Fruit fly (Drosophila melanogaster): ENCODE data around the gene tal-2A.

Gene tal-2A

DNA sequence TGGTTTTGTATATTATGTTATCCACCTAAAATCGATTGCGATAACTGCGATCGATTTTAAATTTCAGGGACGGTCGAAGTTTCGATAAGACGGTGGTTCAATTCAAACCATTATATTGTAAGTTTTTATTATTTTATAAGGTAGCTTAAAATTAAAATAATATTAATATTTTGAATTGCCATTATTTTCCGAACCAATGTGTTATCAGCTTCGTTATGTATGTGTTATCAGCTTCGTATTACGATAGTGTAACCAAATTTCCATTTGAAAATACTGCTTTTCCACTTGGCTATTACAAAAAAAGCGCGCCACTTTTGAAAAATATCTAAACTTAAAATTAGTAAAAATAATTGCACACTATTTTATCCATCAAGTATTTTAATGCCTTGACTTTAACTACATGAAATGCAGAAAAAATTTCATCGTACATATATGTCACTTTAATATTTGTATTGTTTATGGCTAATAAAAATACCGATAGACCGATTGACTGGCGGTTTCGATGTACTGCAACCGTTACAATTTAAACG lies 27.0 kb downstream of the tal-2A start, which contains the start of gene CG31495:
Gene CG31495, minus strand, starts transcription at position 52 of the 530 bp plus-strand sequence.
- no peak for TF ChIP-seq achi (GFP tag; optimal IDR thresholded peaks at IDR 0.05)
- no peak for TF ChIP-seq Met (GFP tag; optimal IDR thresholded peaks at IDR 0.05)
- TF ChIP-seq Blimp-1 (GFP tag; optimal IDR thresholded peaks at IDR 0.05), result no peak
- TF ChIP-seq Sox14 (GFP tag; optimal IDR thresholded peaks at IDR 0.05), result peak; percentile 19
- TF ChIP-seq dac (GFP tag; optimal IDR thresholded peaks at IDR 0.05), result no peak
- peak; percentile 47 for TF ChIP-seq svp (GFP tag)
- TF ChIP-seq CG11902 (GFP tag; optimal IDR thresholded peaks at IDR 0.05), result no peak
- no peak for TF ChIP-seq CG32006 (GFP tag; optimal IDR thresholded peaks at IDR 0.05)
- peak; percentile 9 for TF ChIP-seq lz (GFP tag; optimal IDR thresholded peaks at IDR 0.05)
- no peak for TF ChIP-seq CG6792 (GFP tag; optimal IDR thresholded peaks at IDR 0.05)
- no peak for TF ChIP-seq Gug (GFP tag; IDR thresholded peaks at IDR 0.05)
- no peak for TF ChIP-seq CG6808 (GFP tag; optimal IDR thresholded peaks at IDR 0.05)
- no peak for TF ChIP-seq OdsH (GFP tag; optimal IDR thresholded peaks at IDR 0.05)
- no peak for TF ChIP-seq Ets96B (tag; optimal IDR thresholded peaks at IDR 0.05)
- TF ChIP-seq esn (GFP tag; optimal IDR thresholded peaks at IDR 0.05), result no peak
- peak; percentile 36 for TF ChIP-seq Hr39 (GFP tag; optimal IDR thresholded peaks at IDR 0.05)
- no peak for TF ChIP-seq CG11294 (GFP tag; IDR thresholded peaks at IDR 0.05)
- TF ChIP-seq Sox102F (GFP tag; optimal IDR thresholded peaks at IDR 0.05), result peak; percentile 16
- no peak for TF ChIP-seq CG9139 (GFP tag; optimal IDR thresholded peaks at IDR 0.05)
- TF ChIP-seq eg (GFP tag; IDR thresholded peaks at IDR 0.05), result no peak
- TF ChIP-seq CG16779 (tag; optimal IDR thresholded peaks at IDR 0.05), result no peak
- TF ChIP-seq ss (GFP tag; optimal IDR thresholded peaks at IDR 0.05), result no peak
- TF ChIP-seq CG7368 (GFP tag; optimal IDR thresholded peaks at IDR 0.05), result no peak
- TF ChIP-seq Eip78C (GFP tag), result peak; percentile 39
- no peak for TF ChIP-seq CG15336 (GFP tag; IDR thresholded peaks at IDR 0.05)
- TF ChIP-seq CG1621 (tag; optimal IDR thresholded peaks at IDR 0.05), result no peak
- no peak for TF ChIP-seq Eip75B (GFP tag; optimal IDR thresholded peaks at IDR 0.05)
- no peak for TF ChIP-seq fkh (GFP tag; optimal IDR thresholded peaks at IDR 0.05)
- no peak for TF ChIP-seq CG8319 (GFP tag; optimal IDR thresholded peaks at IDR 0.05)
- no peak for TF ChIP-seq CG10669 (GFP tag; optimal IDR thresholded peaks at IDR 0.05)
- no peak for TF ChIP-seq CG11762 (GFP tag; optimal IDR thresholded peaks at IDR 0.05; ENCODE audit: insufficient read depth)
- no peak for TF ChIP-seq CG8119 (GFP tag; IDR thresholded peaks at IDR 0.05)
- peak; percentile 11 for TF ChIP-seq cyc (GFP tag; optimal IDR thresholded peaks at IDR 0.05)
- TF ChIP-seq salr (GFP tag; optimal IDR thresholded peaks at IDR 0.05), result no peak
- no peak for TF ChIP-seq fd85E (GFP tag; optimal IDR thresholded peaks at IDR 0.05)
- peak; percentile 2 for TF ChIP-seq CG3919 (GFP tag; optimal IDR thresholded peaks at IDR 0.05)
- TF ChIP-seq pdm3 (GFP tag; optimal IDR thresholded peaks at IDR 0.05), result peak; percentile 30
- peak; percentile 38 for TF ChIP-seq Smox (GFP tag; optimal IDR thresholded peaks at IDR 0.05)
- no peak for TF ChIP-seq CG3032 (tag; optimal IDR thresholded peaks at IDR 0.05)
- peak; percentile 21 for TF ChIP-seq Hr4 (GFP tag; optimal IDR thresholded peaks at IDR 0.05)
- TF ChIP-seq fd59A (GFP tag; optimal IDR thresholded peaks at IDR 0.05), result no peak
- TF ChIP-seq Lpt (GFP tag; optimal IDR thresholded peaks at IDR 0.05), result no peak
- no peak for TF ChIP-seq Sox15 (GFP tag; optimal IDR thresholded peaks at IDR 0.05)
- TF ChIP-seq net (GFP tag; optimal IDR thresholded peaks at IDR 0.05), result no peak
- no peak for TF ChIP-seq CG34406 (GFP tag; optimal IDR thresholded peaks at IDR 0.05)
- TF ChIP-seq CG6854 (GFP tag; optimal IDR thresholded peaks at IDR 0.05), result no peak
- no peak for TF ChIP-seq Hr38 (GFP tag; optimal IDR thresholded peaks at IDR 0.05)
- TF ChIP-seq Eip93F (GFP tag; optimal IDR thresholded peaks at IDR 0.05), result no peak
- peak; percentile 26 for TF ChIP-seq acj6 (GFP tag; optimal IDR thresholded peaks at IDR 0.05)
- TF ChIP-seq vri (GFP tag; optimal IDR thresholded peaks at IDR 0.05), result no peak
- no peak for TF ChIP-seq topi (GFP tag; optimal IDR thresholded peaks at IDR 0.05)
- TF ChIP-seq CG8632 (GFP tag; optimal IDR thresholded peaks at IDR 0.05), result no peak
- peak; percentile 38 for TF ChIP-seq CG6276 (GFP tag; optimal IDR thresholded peaks at IDR 0.05)
